Worm (Caenorhabditis elegans) whole organism, midembryonic: ENCODE results near the gene sri-65.
"Not testable (repeated sequence)": the region's sequence is repeated elsewhere in the genome, so short reads cannot be mapped to it uniquely, and the experiment has no call there.

Experiments
- T22C8.4 ChIP-seq: fragments of 200-800 bp; sonication (Bioruptor generic); IDR thresholded peaks from 2 replicates; pipeline ENCODE4 v1.3.6; 2022; ENCODE audit warnings: missing genetic modification characterization, missing compliant biosample characterization
- cog-1 ChIP-seq: sonication (generic microtip); optimal IDR thresholded peaks from 2 replicates; lab custom pipeline; 2016; ENCODE audit warnings: missing genetic modification characterization, missing compliant biosample characterization
- flt-1 ChIP-seq: fragments of 200-800 bp; sonication (Bioruptor generic); IDR thresholded peaks from 2 replicates; pipeline ENCODE4 v1.3.6; 2022; ENCODE audit warnings: missing genetic modification characterization, missing compliant biosample characterization
- klf-2 ChIP-seq: fragments of 200-800 bp; sonication (Bioruptor generic); conservative IDR thresholded peaks from 2 replicates; pipeline ENCODE4 v1.3.6; 2022; ENCODE audit warnings: missing genetic modification reagents, missing genetic modification characterization, missing compliant biosample characterization
- med-1 ChIP-seq: sonication (generic microtip); optimal IDR thresholded peaks from 2 replicates; lab custom pipeline; 2017; ENCODE audit warnings: missing genetic modification characterization, mild to moderate bottlenecking, missing compliant biosample characterization, antibody characterized with exemption, missing genetic modification reagents; ENCODE audit not compliant: insufficient read depth
- ref-1 ChIP-seq: fragments of 200-800 bp; sonication (Bioruptor generic); conservative IDR thresholded peaks from 2 replicates; pipeline ENCODE4 v1.3.6; 2022; ENCODE audit warnings: missing genetic modification reagents, missing genetic modification characterization, missing compliant biosample characterization
- tab-1 ChIP-seq: fragments of 200-800 bp; sonication (Bioruptor generic); IDR thresholded peaks from 2 replicates; pipeline ENCODE4 v1.3.6; 2022; ENCODE audit warnings: missing genetic modification characterization, missing compliant biosample characterization
- ztf-23 ChIP-seq: fragments of 200-800 bp; sonication (Bioruptor generic); IDR thresholded peaks from 2 replicates; pipeline ENCODE4 v1.3.6; 2022; ENCODE audit warnings: missing genetic modification reagents, missing genetic modification characterization, missing compliant biosample characterization
- ztf-29 ChIP-seq: fragments of 200-800 bp; sonication (Bioruptor generic); IDR thresholded peaks from 2 replicates; pipeline ENCODE4 v1.3.6; 2022; ENCODE audit warnings: missing genetic modification reagents, missing genetic modification characterization, missing compliant biosample characterization

The sri-65 gene

DNA sequence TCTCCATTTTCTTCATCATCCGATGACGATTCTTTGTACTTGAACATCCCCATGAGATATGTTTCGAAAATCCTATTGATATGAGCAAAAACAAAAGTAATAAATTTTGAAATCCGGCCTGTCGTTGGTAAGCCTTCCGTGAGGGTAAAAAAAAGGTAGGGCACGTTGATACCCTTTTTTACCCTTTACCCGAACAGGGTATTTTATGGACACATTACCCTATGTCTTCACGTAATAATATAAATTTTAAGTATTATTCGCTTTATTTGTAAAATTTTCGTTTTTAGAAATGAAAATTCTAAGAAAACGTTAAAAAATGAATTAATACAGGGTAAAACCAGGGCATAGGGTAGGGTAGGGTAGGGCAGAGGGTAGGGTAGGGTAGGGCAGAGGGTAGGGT, 4.4 kb downstream of the sri-65 start, which contains the start of gene F13A7.7:
Gene F13A7.7, minus strand, starts transcription at position 101 of the 400 bp plus-strand sequence.
- not testable (repeated sequence) for TF ChIP-seq cog-1 (tag; lab: Kevin White, UChicago); tab-1 (GFP tag; lab: Robert Waterston, UW); klf-2 (GFP tag; lab: Robert Waterston, UW)

DNA sequence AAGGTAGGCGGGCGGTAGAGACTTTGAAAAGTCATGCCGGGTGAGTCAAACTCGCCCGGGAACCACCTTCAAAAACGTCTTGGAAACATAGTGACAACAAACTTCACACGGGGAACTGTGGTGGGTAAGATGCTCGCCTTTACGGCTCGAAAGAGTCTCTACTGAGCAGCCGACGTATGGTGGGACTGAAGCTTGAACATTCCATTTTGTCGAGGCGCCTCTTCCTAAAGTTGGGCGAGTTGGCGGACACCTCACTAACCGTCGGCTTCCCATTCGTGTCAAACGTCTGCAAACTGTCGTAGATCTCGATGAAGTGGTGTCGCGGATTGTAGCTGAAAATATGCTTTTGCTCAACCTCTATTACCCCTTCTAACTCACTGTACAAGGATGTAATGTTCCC, 5.2 kb downstream of the sri-65 start:
- TF ChIP-seq ztf-23 (GFP tag; lab: Robert Waterston, UW) (no peak), ztf-29 (no peak), ref-1 (GFP tag; lab: Robert Waterston, UW) (no peak), cog-1 (tag; lab: Kevin White, UChicago) (no peak), tab-1 (GFP tag; lab: Robert Waterston, UW) (no peak), T22C8.4 (GFP tag; lab: Robert Waterston, UW) (no peak), med-1 (GFP tag; lab: Kevin White, UChicago) (no peak)

DNA sequence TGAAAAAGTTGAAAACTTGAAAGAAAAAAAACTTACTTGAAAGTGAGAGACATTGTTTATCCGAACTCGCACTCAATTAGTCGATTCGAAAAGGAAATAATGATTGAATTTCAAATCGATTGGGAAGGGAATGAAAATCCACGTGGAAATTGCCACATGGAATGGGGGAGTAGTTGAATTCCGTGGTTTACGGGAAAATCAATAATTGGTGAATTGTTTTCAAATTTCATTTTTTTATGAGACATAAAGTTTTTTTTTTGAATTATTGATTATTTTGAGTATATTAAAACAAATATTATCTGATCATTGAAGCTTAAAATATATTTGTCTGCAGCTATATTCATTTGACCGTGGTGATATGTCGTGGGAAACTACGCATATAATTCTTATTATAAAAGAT, 10.3 kb downstream of the sri-65 start, which contains the start of gene F13A7.1:
Gene F13A7.1, minus strand, starts transcription at position 101 of the 400 bp plus-strand sequence.
- no peak for TF ChIP-seq klf-2 (GFP tag; lab: Robert Waterston, UW)
- no peak for TF ChIP-seq tab-1 (GFP tag; lab: Robert Waterston, UW)
- no peak for TF ChIP-seq med-1 (GFP tag; lab: Kevin White, UChicago)
- TF ChIP-seq ztf-29 = no peak
- TF ChIP-seq ref-1 (GFP tag; lab: Robert Waterston, UW) = no peak
- no peak for TF ChIP-seq T22C8.4 (GFP tag; lab: Robert Waterston, UW)
- TF ChIP-seq ztf-23 (GFP tag; lab: Robert Waterston, UW) = no peak
- TF ChIP-seq flt-1 (GFP tag; lab: Robert Waterston, UW) = no peak
- TF ChIP-seq cog-1 (tag; lab: Kevin White, UChicago) = no peak

DNA sequence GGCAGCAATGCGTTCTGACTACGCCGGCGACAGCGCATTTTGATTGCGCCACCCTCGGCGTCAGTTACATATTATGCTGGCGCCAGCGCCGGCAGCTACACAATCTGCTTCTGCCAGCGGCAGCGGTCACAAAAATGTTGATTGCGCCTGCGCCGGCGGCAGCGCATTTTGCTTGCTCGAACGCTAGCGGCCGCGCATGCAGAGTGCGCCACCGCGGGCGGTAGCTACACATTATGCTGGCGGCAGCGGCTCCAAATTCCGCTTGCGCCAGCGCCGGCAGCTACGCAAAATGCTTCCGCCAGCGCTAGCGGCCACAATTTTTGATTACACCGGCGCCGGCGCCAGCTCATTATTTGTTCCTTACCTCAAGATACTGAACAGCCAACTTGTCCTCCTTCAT, 11.0 kb downstream of the sri-65 start:
- no peak for TF ChIP-seq ztf-23 (GFP tag; lab: Robert Waterston, UW)
- no peak for TF ChIP-seq med-1 (GFP tag; lab: Kevin White, UChicago)
- TF ChIP-seq flt-1 (GFP tag; lab: Robert Waterston, UW) = 0 out of 2 replicates have a peak, but pooled peaks have one; percentile 28
- no peak for TF ChIP-seq ref-1 (GFP tag; lab: Robert Waterston, UW)
- TF ChIP-seq ztf-29 = no peak
- TF ChIP-seq klf-2 (GFP tag; lab: Robert Waterston, UW) = no peak
- no peak for TF ChIP-seq T22C8.4 (GFP tag; lab: Robert Waterston, UW)

DNA sequence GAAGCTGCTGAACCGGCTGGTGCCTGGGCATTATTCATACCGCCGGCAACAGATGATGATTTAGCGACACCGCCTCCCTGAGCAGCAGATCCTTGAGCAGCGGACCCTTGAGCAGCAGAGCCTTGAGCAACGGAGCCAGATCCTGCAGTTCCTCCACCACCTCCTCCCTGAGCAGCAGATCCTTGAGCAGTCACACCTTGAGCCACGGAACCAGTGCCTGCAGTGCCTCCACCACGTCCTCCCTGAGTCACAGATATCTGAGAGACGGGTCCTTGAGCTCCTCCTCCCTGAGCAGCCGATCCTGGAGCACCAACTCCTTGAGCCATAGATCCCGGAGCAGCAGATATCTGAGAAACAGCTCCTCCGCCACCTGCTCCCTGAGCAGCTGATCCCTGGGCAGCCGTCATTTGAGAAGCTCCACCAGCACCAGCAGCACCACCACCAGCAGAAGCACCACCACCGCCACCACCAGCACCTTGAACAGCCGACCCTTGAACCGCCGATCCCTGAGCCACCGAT, 11.7 kb downstream of the sri-65 start:
- TF ChIP-seq klf-2 (GFP tag; lab: Robert Waterston, UW) = no peak
- no peak for TF ChIP-seq med-1 (GFP tag; lab: Kevin White, UChicago)
- TF ChIP-seq flt-1 (GFP tag; lab: Robert Waterston, UW) = no peak
- TF ChIP-seq T22C8.4 (GFP tag; lab: Robert Waterston, UW) = no peak
- TF ChIP-seq ztf-29 = no peak
- TF ChIP-seq ref-1 (GFP tag; lab: Robert Waterston, UW) = no peak

DNA sequence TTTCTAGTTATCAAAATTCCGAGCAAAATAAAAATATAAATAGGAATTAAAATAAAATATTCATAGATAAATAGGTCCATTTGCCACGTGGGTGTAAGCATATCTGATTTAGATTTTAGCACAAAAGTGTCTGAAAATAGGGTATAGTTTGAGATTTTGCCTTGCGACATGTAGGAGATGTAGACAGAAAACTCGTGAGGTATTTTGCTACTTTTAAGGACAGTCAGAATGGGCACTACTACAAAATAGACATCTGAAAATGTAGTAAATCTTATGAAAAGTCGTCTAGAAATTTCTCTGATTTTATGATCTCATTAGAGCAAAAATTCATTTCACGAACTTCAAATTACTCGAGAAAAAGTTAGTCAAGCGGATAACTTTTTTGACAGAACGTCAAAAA, 13.5 kb downstream of the sri-65 start, which contains the start of gene srv-34:
Gene srv-34, minus strand, starts transcription at position 101 of the 400 bp plus-strand sequence.
- TF ChIP-seq ref-1 (GFP tag; lab: Robert Waterston, UW) = no peak

DNA sequence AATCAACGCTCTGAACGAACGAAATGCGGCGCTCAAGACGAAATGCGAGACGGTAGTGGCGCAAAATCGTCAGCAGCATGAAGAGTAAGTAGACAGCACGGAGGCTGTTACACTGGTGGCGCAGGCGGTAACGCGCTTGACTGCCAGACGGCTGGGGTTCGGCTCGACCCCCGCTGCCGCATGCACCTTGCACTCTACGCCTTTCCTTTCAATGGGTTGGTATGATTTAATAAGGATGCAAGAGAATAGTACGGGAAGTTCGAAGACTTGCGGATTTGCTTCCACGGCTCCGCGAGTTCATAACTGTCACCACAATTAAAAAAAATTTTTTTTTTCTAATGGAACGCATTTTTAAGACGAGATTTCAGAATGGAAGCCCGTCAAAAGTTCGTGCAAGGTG, 18.1 kb downstream of the sri-65 start:
- TF ChIP-seq ztf-23 (GFP tag; lab: Robert Waterston, UW) (peak; percentile 79), ztf-29 (no peak), med-1 (GFP tag; lab: Kevin White, UChicago) (peak; percentile 32), T22C8.4 (GFP tag; lab: Robert Waterston, UW) (peak; percentile 58; the same call in 1 of the 2 replicates), cog-1 (tag; lab: Kevin White, UChicago) (peak; percentile 34), tab-1 (GFP tag; lab: Robert Waterston, UW) (peak; percentile 83), flt-1 (GFP tag; lab: Robert Waterston, UW) (peak; percentile 90), klf-2 (GFP tag; lab: Robert Waterston, UW) (peak; percentile 68; the same call in 1 of the 2 replicates), ref-1 (GFP tag; lab: Robert Waterston, UW) (peak; percentile 61)

DNA sequence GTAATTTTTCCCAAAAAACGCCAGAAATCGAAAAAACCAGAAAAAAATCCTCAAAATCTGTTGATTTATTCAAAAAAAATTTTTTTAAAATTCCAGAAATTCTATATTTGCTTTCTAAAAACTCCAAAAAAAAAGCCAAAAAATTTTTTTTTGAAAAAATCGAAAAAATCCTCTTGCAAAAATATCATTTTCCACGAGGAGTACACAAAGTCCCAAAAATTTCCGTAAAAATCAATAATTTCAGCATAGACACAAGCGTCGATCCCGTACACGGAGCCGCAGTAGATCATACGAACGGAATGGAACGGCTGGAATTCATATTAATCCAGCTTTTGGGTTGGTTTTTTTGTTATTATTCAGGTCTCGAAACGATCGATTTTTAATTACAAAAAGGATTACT, 20.0 kb downstream of the sri-65 start:
- TF ChIP-seq T22C8.4 (GFP tag; lab: Robert Waterston, UW) (peak; percentile 53; the same call in 1 of the 2 replicates), med-1 (GFP tag; lab: Kevin White, UChicago) (no peak)

DNA sequence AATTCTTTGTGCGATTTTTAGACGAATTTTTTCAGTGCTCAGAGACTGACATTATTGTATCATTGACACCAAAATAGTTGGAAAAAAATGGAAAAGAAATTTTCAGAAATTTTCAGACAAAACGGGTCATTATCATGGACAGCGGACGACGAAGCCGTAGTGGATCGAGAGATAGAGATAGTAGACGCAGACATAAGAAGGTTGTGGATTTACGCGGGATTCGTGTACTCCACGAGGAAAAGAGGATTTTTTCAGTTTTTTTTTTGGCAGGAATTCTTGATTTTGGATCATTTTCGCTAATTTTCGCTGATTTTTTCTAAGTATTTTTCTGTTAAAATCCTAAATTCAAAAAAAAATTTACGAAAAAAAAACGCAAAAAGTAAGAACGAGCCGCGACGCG, 20.6 kb downstream of the sri-65 start, which contains the start of gene W08G11.3:
Gene W08G11.3, plus strand, starts transcription at position 107 of the 400 bp plus-strand sequence.
- TF ChIP-seq klf-2 (GFP tag; lab: Robert Waterston, UW) (no peak), tab-1 (GFP tag; lab: Robert Waterston, UW) (no peak), ztf-29 (no peak), cog-1 (tag; lab: Kevin White, UChicago) (no peak), flt-1 (GFP tag; lab: Robert Waterston, UW) (no peak), ref-1 (GFP tag; lab: Robert Waterston, UW) (no peak), med-1 (GFP tag; lab: Kevin White, UChicago) (no peak), T22C8.4 (GFP tag; lab: Robert Waterston, UW) (no peak), ztf-23 (GFP tag; lab: Robert Waterston, UW) (no peak)

DNA sequence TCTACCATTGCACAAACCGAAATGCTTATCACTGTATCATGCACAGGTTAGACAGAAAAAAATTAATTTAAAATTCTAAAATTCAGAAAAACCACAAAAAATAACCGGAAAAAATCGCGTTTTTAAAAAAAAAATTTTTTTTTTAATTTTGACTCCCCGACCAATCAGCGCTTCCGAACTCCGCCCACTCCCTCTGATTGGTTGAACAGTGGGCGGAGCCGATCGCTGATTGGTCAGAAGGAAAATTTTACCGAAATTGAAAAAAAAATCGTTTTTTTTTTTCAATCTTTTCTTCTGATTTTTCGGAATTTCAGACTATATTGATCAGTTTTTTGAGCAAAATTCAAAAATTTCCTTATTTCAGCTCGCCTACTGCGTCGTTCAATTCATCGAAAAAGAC, 26.8 kb downstream of the sri-65 start:
- TF ChIP-seq tab-1 (GFP tag; lab: Robert Waterston, UW) (no peak), cog-1 (tag; lab: Kevin White, UChicago) (no peak), ztf-29 (no peak), klf-2 (GFP tag; lab: Robert Waterston, UW) (no peak), T22C8.4 (GFP tag; lab: Robert Waterston, UW) (no peak), flt-1 (GFP tag; lab: Robert Waterston, UW) (no peak), ztf-23 (GFP tag; lab: Robert Waterston, UW) (no peak), med-1 (GFP tag; lab: Kevin White, UChicago) (no peak), ref-1 (GFP tag; lab: Robert Waterston, UW) (no peak)
